Worm (Caenorhabditis elegans): ENCODE results near the gene F08F1.4.

F08F1.4 gene

ce11 chrX:8386068-8386851, 27.0 kb upstream of the F08F1.4 start (continued):
- TF ChIP-seq madf-5 (GFP tag; IDR thresholded peaks at IDR 0.05), result peak in 1 of 2 experiments; percentile 81; a peak in 1 of 4 replicates
- peak; percentile 51; the same call in 1 of the 2 replicates for TF ChIP-seq T26A8.4 (GFP tag; IDR thresholded peaks at IDR 0.05)
- peak; percentile 72 for TF ChIP-seq aha-1 (tag)
- TF ChIP-seq nhr-10 (tag; optimal IDR thresholded peaks at IDR 0.05), result no peak
- peak; percentile 54; the same call in 1 of the 2 replicates for TF ChIP-seq ceh-44 (GFP tag; IDR thresholded peaks at IDR 0.05)
- TF ChIP-seq ceh-32 (tag; optimal IDR thresholded peaks at IDR 0.05; ENCODE audit: poor library complexity), result peak; percentile 3
- peak; percentile 83 for TF ChIP-seq hmg-1.1 (GFP tag; IDR thresholded peaks at IDR 0.05)
- TF ChIP-seq pqm-1 (tag; optimal IDR thresholded peaks at IDR 0.05), result no peak
- no peak for TF ChIP-seq ceh-62 (tag; optimal IDR thresholded peaks at IDR 0.05)
- TF ChIP-seq nhr-77 (tag; optimal IDR thresholded peaks at IDR 0.05), result peak; percentile 39
- no peak for TF ChIP-seq lin-39 (tag; optimal IDR thresholded peaks at IDR 0.05)
- no peak for TF ChIP-seq F49E8.2 (tag; optimal IDR thresholded peaks at IDR 0.05; ENCODE audit: borderline replicate concordance)
- no peak for TF ChIP-seq aly-2 (tag; optimal IDR thresholded peaks at IDR 0.05)
- TF ChIP-seq rbr-2 (tag; optimal IDR thresholded peaks at IDR 0.05), result peak; percentile 66
- TF ChIP-seq ztf-11 (tag; optimal IDR thresholded peaks at IDR 0.05), result no peak
- peak; percentile 59 for TF ChIP-seq lin-38 (GFP tag; IDR thresholded peaks at IDR 0.05)
- 0 out of 2 replicates have a peak, but pooled peaks have one; percentile 39 for TF ChIP-seq F26F4.8 (GFP tag; conservative IDR thresholded peaks at IDR 0.05)
- TF ChIP-seq lin-15B (tag; optimal IDR thresholded peaks at IDR 0.05), result no peak
- peak; percentile 36 for TF ChIP-seq nhr-102 (tag; optimal IDR thresholded peaks at IDR 0.05)
- TF ChIP-seq lsy-2 (tag; optimal IDR thresholded peaks at IDR 0.05), result peak in 1 of 2 experiments; percentile 34
- peak; percentile 77 for TF ChIP-seq ctbp-1 (GFP tag; IDR thresholded peaks at IDR 0.05)
- peak; percentile 12 for TF ChIP-seq spr-1 (tag; optimal IDR thresholded peaks at IDR 0.05)

ce11 chrX:8390508-8390907, 22.7 kb upstream of the F08F1.4 start:
- TF ChIP-seq daf-16 (GFP tag; optimal IDR thresholded peaks at IDR 0.05) (peak in 1 of 2 experiments; percentile 89), daf-16 (tag; optimal IDR thresholded peaks at IDR 0.05) (no peak), jun-1 (tag; optimal IDR thresholded peaks at IDR 0.05) (no peak), aha-1 (tag) (peak; percentile 83)

- TF ChIP-seq dpl-1 (GFP tag; optimal IDR thresholded peaks at IDR 0.05) (no peak), ceh-82 (tag; optimal IDR thresholded peaks at IDR 0.05) (no peak), arid-1 (GFP tag; conservative IDR thresholded peaks at IDR 0.05) (no peak), D1046.2 (GFP tag; IDR thresholded peaks at IDR 0.05) (no peak), unc-62 (GFP tag; optimal IDR thresholded peaks at IDR 0.05 in 1 of 2) (peak in 1 of 2 experiments; percentile 67), unc-62 (tag; optimal IDR thresholded peaks at IDR 0.05) (no peak), F49E8.2 (tag; optimal IDR thresholded peaks at IDR 0.05; ENCODE audit: borderline replicate concordance) (no peak)
Observed at ce11 chrX:8391505-8391904, 21.7 kb upstream of the F08F1.4 start.

ce11 chrX:8392539-8392996, 20.7 kb upstream of the F08F1.4 start, which contains the start of gene wrk-1:
TSS of gene wrk-1 (minus strand) at chrX:8392589.
- TF ChIP-seq daf-16 (GFP tag; optimal IDR thresholded peaks at IDR 0.05) (no peak), daf-16 (tag; optimal IDR thresholded peaks at IDR 0.05) (peak; percentile 35), hif-1 (tag; optimal IDR thresholded peaks at IDR 0.05) (no peak), zfp-2 (tag; optimal IDR thresholded peaks at IDR 0.05) (no peak), mxl-3 (GFP tag; optimal IDR thresholded peaks at IDR 0.05) (no peak), hlh-11 (tag; optimal IDR thresholded peaks at IDR 0.05) (peak; percentile 27), zfp-3 (GFP tag; conservative IDR thresholded peaks at IDR 0.05) (no peak), pqm-1 (tag; optimal IDR thresholded peaks at IDR 0.05) (peak; percentile 43), dve-1 (tag; optimal IDR thresholded peaks at IDR 0.05; ENCODE audit: insufficient read depth) (peak; percentile 43), pha-4 (GFP tag; IDR thresholded peaks at IDR 0.05) (no peak), pha-4 (tag; optimal IDR thresholded peaks at IDR 0.05) (no peak), unc-62 (GFP tag; optimal IDR thresholded peaks at IDR 0.05 in 1 of 2) (peak in 1 of 2 experiments; percentile 93), unc-62 (tag; optimal IDR thresholded peaks at IDR 0.05) (no peak)

All from whole organism, L4 larva.